Fruit fly (Drosophila melanogaster): Measurements from ENCODE around the gene CG14543.
A peak's percentile ranks its signal among the peaks of the same experiment; 100 is the strongest.

CG14543 gene

DNA sequence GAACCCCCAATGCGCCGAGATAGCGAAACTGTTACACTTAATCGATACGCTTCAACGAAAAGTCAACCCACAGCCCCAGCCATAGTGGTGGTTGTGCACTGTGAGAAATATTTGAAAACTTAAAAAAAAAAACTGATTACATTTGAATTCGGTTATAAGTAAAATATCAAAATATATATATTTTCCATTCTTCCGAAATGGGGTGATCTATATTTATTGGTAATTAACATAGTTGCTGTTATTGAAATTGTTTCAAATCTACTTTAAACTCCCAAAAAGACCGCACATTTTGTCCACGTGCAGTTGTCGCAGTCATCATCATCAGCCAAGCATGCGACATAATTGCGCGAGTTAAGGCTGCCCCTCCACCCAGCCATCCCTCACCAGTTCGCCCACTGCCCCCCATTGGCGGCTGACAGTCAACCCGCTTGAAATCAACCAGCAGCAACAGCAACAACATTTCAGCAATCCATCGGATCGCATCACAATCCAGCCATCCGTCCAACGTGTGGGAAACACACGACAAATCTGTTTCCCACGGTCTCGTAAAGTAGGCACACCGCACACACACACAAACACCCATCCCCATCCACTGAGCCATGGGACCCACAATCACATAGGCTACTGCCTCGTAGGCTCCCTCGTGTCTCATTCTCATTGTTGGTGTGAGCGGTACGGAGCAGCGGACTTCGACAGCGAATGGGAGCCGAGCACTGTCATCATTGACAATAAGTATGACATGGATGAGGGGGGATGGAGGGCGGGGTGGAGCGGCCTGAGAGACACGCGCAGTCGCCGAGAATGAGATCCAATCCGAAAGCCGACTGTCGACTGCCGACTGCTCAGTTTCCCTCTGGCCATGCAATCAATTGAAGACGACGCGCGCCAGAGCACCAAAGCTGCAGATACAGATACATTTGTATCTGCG lies 35.9 kb upstream of the CG14543 start (continued):
- TF ChIP-seq scrt (GFP tag; optimal IDR thresholded peaks at IDR 0.05) (peak; percentile 46), D19B (GFP tag; optimal IDR thresholded peaks at IDR 0.05) (peak; percentile 30), Ada2b (GFP tag; IDR thresholded peaks at IDR 0.05) (peak; percentile 57), exex (tag; optimal IDR thresholded peaks at IDR 0.05) (peak; percentile 2), bbx (GFP tag; IDR thresholded peaks at IDR 0.05; ENCODE audit: partially characterized antibody) (0 out of 2 replicates have a peak, but pooled peaks have one; percentile 51), Chrac-16 (GFP tag; optimal IDR thresholded peaks at IDR 0.05) (peak; percentile 70), D (optimal IDR thresholded peaks at IDR 0.05) (no peak), D (GFP tag; optimal IDR thresholded peaks at IDR 0.05) (peak; percentile 50), CG17361 (GFP tag; IDR thresholded peaks at IDR 0.05) (peak; percentile 78; the same call in 2 of the 3 replicates), pho (GFP tag; optimal IDR thresholded peaks at IDR 0.05) (no peak), wdn (GFP tag; IDR thresholded peaks at IDR 0.05) (no peak), CG1529 (GFP tag; optimal IDR thresholded peaks at IDR 0.05) (peak; percentile 49), CG16779 (GFP tag; IDR thresholded peaks at IDR 0.05) (no peak), CG31224 (GFP tag; IDR thresholded peaks at IDR 0.05) (0 out of 2 replicates have a peak, but pooled peaks have one; percentile 11), ci (GFP tag; IDR thresholded peaks at IDR 0.05) (peak; percentile 51; the same call in 1 of the 3 replicates), esg (GFP tag; conservative IDR thresholded peaks at IDR 0.05) (peak; percentile 56), Scr (GFP tag; IDR thresholded peaks at IDR 0.05; ENCODE audit: partially characterized antibody) (peak; percentile 24; the same call in 1 of the 2 replicates), sug (tag; optimal IDR thresholded peaks at IDR 0.05) (no peak), Oli (tag; optimal IDR thresholded peaks at IDR 0.05) (peak; percentile 80), Hr51 (GFP tag; optimal IDR thresholded peaks at IDR 0.05) (peak in 1 of 2 experiments; percentile 82), Stat92E (GFP tag; optimal IDR thresholded peaks at IDR 0.05) (no peak), lab (GFP tag; optimal IDR thresholded peaks at IDR 0.05) (peak; percentile 67), Hr3 (GFP tag; optimal IDR thresholded peaks at IDR 0.05) (peak; percentile 57), CG6683 (GFP tag; optimal IDR thresholded peaks at IDR 0.05) (peak; percentile 38), CG6854 (GFP tag; optimal IDR thresholded peaks at IDR 0.05) (peak; percentile 49), CG7987 (GFP tag; optimal IDR thresholded peaks at IDR 0.05) (peak; percentile 22), Oaz (GFP tag; IDR thresholded peaks at IDR 0.05) (0 out of 2 replicates have a peak, but pooled peaks have one; percentile 18), CG10654 (GFP tag; optimal IDR thresholded peaks at IDR 0.05) (peak; percentile 53), Fer1 (GFP tag; optimal IDR thresholded peaks at IDR 0.05) (peak; percentile 63), ken (GFP tag; IDR thresholded peaks at IDR 0.05) (no peak), pum (GFP tag; optimal IDR thresholded peaks at IDR 0.05) (no peak), E2f1 (GFP tag; IDR thresholded peaks at IDR 0.05) (peak; percentile 62), ATbp (GFP tag; optimal IDR thresholded peaks at IDR 0.05) (peak; percentile 72), twi (tag; optimal IDR thresholded peaks at IDR 0.05) (no peak), CG3847 (GFP tag; IDR thresholded peaks at IDR 0.05) (peak; percentile 32; the same call in 1 of the 2 replicates), CG10209 (GFP tag; optimal IDR thresholded peaks at IDR 0.05) (peak; percentile 69), CG34376 (GFP tag; optimal IDR thresholded peaks at IDR 0.05) (no peak), lbe (GFP tag; optimal IDR thresholded peaks at IDR 0.05) (peak; percentile 46), CG17359 (tag; optimal IDR thresholded peaks at IDR 0.05) (peak; percentile 77), CG11504 (tag; optimal IDR thresholded peaks at IDR 0.05) (peak; percentile 84), CG10979 (tag; optimal IDR thresholded peaks at IDR 0.05) (peak; percentile 84), Nf-YB (GFP tag; optimal IDR thresholded peaks at IDR 0.05) (peak; percentile 98), CG6654 (GFP tag; optimal IDR thresholded peaks at IDR 0.05) (peak; percentile 30), Spps (tag; optimal IDR thresholded peaks at IDR 0.05) (peak; percentile 59), CG11723 (GFP tag; optimal IDR thresholded peaks at IDR 0.05) (peak; percentile 28), CG6254 (GFP tag; optimal IDR thresholded peaks at IDR 0.05) (peak; percentile 28), phol (tag; optimal IDR thresholded peaks at IDR 0.05) (peak; percentile 82)
